Fruit fly (Drosophila melanogaster): ENCODE data around the gene CG3598.
A peak's percentile ranks its signal among the peaks of the same experiment; 100 is the strongest.

DNA sequence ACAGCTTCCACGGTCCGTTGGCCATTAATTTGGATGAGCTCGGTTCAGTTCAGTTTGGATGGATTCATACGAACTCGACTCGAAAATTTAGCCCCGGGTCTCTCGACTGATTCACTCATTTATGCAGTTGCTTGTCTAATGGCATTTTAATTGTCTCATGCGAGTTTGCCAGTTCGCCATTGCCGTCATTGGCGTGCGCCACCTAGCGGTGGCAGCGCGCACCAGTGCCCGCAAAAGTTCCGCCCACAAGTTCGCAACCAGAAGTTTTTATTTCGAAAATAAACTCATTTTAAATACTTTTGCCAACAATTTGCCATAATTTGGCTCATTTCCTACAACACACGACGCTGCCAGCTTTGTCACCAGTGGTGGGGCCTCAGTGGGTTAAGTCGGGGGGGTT lies 21.7 kb upstream of the CG3598 start:
- no peak for TF ChIP-seq CG8478 (optimal IDR thresholded peaks at IDR 0.05)
- TF ChIP-seq CTCF (optimal IDR thresholded peaks at IDR 0.05): peak; percentile 51 to 58
